Fruit fly (Drosophila melanogaster) whole organism, embryonic: ENCODE results near the gene T48.
A peak's percentile ranks its signal among the peaks of the same experiment; 100 is the strongest.

Experiments
- Ada2b ChIP-seq: fragments of 200-800 bp; sonication (Bioruptor generic); IDR thresholded peaks from 2 replicates; pipeline ENCODE4 v1.3.6; 2022; ENCODE audit warnings: missing biosample characterization, missing genetic modification characterization
- B-H1 ChIP-seq: fragments of 200-800 bp; sonication (Bioruptor generic); IDR thresholded peaks from 3 replicates; pipeline ENCODE4 v1.3.6; 2022; ENCODE audit warnings: missing biosample characterization, missing genetic modification characterization
- B-H2 ChIP-seq: fragments of 200-800 bp; sonication (Bioruptor generic); optimal IDR thresholded peaks from 2 replicates; lab custom pipeline; 2018; ENCODE audit warnings: missing biosample characterization, mild to moderate bottlenecking, missing genetic modification characterization
- CG10979 ChIP-seq: fragments of 200-800 bp; sonication (Bioruptor generic); optimal IDR thresholded peaks from 2 replicates; lab custom pipeline; 2018; ENCODE audit warnings: missing biosample characterization, mild to moderate bottlenecking, missing genetic modification characterization, moderate library complexity
- CG11456 ChIP-seq: fragments of 200-800 bp; sonication (Bioruptor generic); IDR thresholded peaks from 3 replicates; pipeline ENCODE4 v1.3.6; 2022; ENCODE audit warnings: missing biosample characterization, missing genetic modification characterization
- CG13424 ChIP-seq: fragments of 200-800 bp; sonication (Bioruptor generic); optimal IDR thresholded peaks from 2 replicates; lab custom pipeline; 2019; ENCODE audit warnings: missing biosample characterization, mild to moderate bottlenecking, missing genetic modification characterization, moderate library complexity
- CG14441 ChIP-seq: fragments of 200-800 bp; sonication (Bioruptor generic); IDR thresholded peaks from 2 replicates; pipeline ENCODE4 v1.3.6; 2022; ENCODE audit warnings: missing biosample characterization, missing genetic modification characterization
- CG17385 ChIP-seq: fragments of 200-800 bp; sonication (Bioruptor generic); optimal IDR thresholded peaks from 3 replicates; lab custom pipeline; 2018; ENCODE audit warnings: missing biosample characterization, mild to moderate bottlenecking, missing genetic modification characterization
- CG18262 ChIP-seq: fragments of 200-800 bp; optimal IDR thresholded peaks from 3 replicates; lab custom pipeline; 2019; ENCODE audit warnings: missing biosample characterization, mild to moderate bottlenecking, missing genetic modification characterization, moderate library complexity
- CG2678 ChIP-seq: fragments of 200-800 bp; sonication (Bioruptor generic); optimal IDR thresholded peaks from 3 replicates; lab custom pipeline; 2019; ENCODE audit warnings: missing biosample characterization, mild to moderate bottlenecking, missing genetic modification characterization, moderate library complexity
- CG31365 ChIP-seq: fragments of 200-800 bp; sonication (Bioruptor generic); optimal IDR thresholded peaks from 2 replicates; lab custom pipeline; 2018; ENCODE audit warnings: missing biosample characterization, mild to moderate bottlenecking, missing genetic modification characterization
- CG32767 ChIP-seq: fragments of 200-800 bp; sonication (Bioruptor generic); IDR thresholded peaks from 2 replicates; pipeline ENCODE4 v1.3.6; 2022; ENCODE audit warnings: missing biosample characterization, missing genetic modification characterization
- CG4730 ChIP-seq: fragments of 200-800 bp; sonication (Bioruptor generic); IDR thresholded peaks from 2 replicates; pipeline ENCODE4 v1.3.6; 2022; ENCODE audit warnings: missing biosample characterization, missing genetic modification characterization
- CG5245 ChIP-seq: fragments of 200-800 bp; sonication (Bioruptor generic); optimal IDR thresholded peaks from 3 replicates; lab custom pipeline; 2016; ENCODE audit warnings: missing biosample characterization, missing genetic modification characterization
- CG6813 ChIP-seq: fragments of 200-800 bp; sonication (Bioruptor generic); optimal IDR thresholded peaks from 2 replicates; lab custom pipeline; 2017; ENCODE audit warnings: missing biosample characterization, missing genetic modification characterization, mild to moderate bottlenecking, moderate library complexity, missing genetic modification reagents
- CG7372 ChIP-seq: fragments of 200-800 bp; sonication (Bioruptor generic); IDR thresholded peaks from 2 replicates; pipeline ENCODE4 v1.3.6; 2022; ENCODE audit warnings: missing biosample characterization, missing genetic modification characterization
- CG7556 ChIP-seq: fragments of 200-800 bp; sonication (Bioruptor generic); optimal IDR thresholded peaks from 2 replicates; lab custom pipeline; 2017; ENCODE audit warnings: missing biosample characterization, mild to moderate bottlenecking, missing genetic modification characterization
- CG9817 ChIP-seq: fragments of 200-800 bp; sonication (Bioruptor generic); optimal IDR thresholded peaks from 2 replicates; lab custom pipeline; 2018; ENCODE audit warnings: missing biosample characterization, mild to moderate bottlenecking, missing genetic modification characterization, moderate library complexity
- Drgx ChIP-seq: fragments of 200-800 bp; sonication (Bioruptor generic); IDR thresholded peaks from 2 replicates; pipeline ENCODE4 v1.3.6; 2022; ENCODE audit warnings: missing biosample characterization, missing genetic modification characterization
- E2f1 ChIP-seq: fragments of 200-800 bp; sonication (Bioruptor generic); IDR thresholded peaks from 2 replicates; pipeline ENCODE4 v1.3.6; 2022; ENCODE audit warnings: missing biosample characterization, missing genetic modification characterization
- Hmr ChIP-seq: fragments of 200-800 bp; sonication (Bioruptor generic); optimal IDR thresholded peaks from 3 replicates; lab custom pipeline; 2017; ENCODE audit warnings: mild to moderate bottlenecking, missing biosample characterization, missing genetic modification reagents, missing genetic modification characterization
- Hr39 ChIP-seq: fragments of >200 bp; optimal IDR thresholded peaks from 2 replicates; lab custom pipeline; 2017
- MBD-R2 ChIP-seq: fragments of 200-800 bp; sonication (Bioruptor generic); IDR thresholded peaks from 2 replicates; pipeline ENCODE4 v1.3.6; 2022; ENCODE audit warnings: missing biosample characterization, missing genetic modification characterization
- Nf-YB ChIP-seq: fragments of 200-800 bp; sonication (Bioruptor generic); optimal IDR thresholded peaks from 3 replicates; lab custom pipeline; 2019; ENCODE audit warnings: missing biosample characterization, mild to moderate bottlenecking, missing genetic modification characterization, moderate library complexity
- NfI ChIP-seq: fragments of 200-800 bp; sonication (Bioruptor generic); optimal IDR thresholded peaks from 3 replicates; lab custom pipeline; 2018; ENCODE audit warnings: missing biosample characterization, mild to moderate bottlenecking, missing genetic modification characterization, moderate library complexity
- Ptx1 ChIP-seq: fragments of 200-800 bp; sonication (Bioruptor generic); IDR thresholded peaks from 2 replicates; pipeline ENCODE4 v1.3.6; 2022; ENCODE audit warnings: missing biosample characterization, missing genetic modification characterization
- Xrp1 ChIP-seq: fragments of 200-800 bp; sonication (Bioruptor generic); IDR thresholded peaks from 2 replicates; pipeline ENCODE4 v1.3.6; 2022; ENCODE audit warnings: missing biosample characterization, missing genetic modification characterization
- al ChIP-seq: fragments of 200-800 bp; sonication (Bioruptor generic); IDR thresholded peaks from 2 replicates; pipeline ENCODE4 v1.3.6; 2022; ENCODE audit warnings: missing biosample characterization, missing genetic modification characterization
- ato ChIP-seq: fragments of 200-800 bp; sonication (Bioruptor generic); IDR thresholded peaks from 2 replicates; pipeline ENCODE4 v1.3.6; 2022; ENCODE audit warnings: missing biosample characterization, missing genetic modification characterization; ENCODE audit not compliant: partially characterized antibody
- az2 ChIP-seq: fragments of 200-800 bp; sonication (Bioruptor generic); optimal IDR thresholded peaks from 3 replicates; lab custom pipeline; 2016; ENCODE audit warnings: missing biosample characterization, missing genetic modification characterization
- caup ChIP-seq: fragments of 200-800 bp; sonication (Bioruptor generic); optimal IDR thresholded peaks from 3 replicates; lab custom pipeline; 2017; ENCODE audit warnings: missing biosample characterization, mild to moderate bottlenecking, missing genetic modification characterization, moderate library complexity; ENCODE audit not compliant: severe bottlenecking
- chif ChIP-seq, 2 experiments: fragments of 200-800 bp; sonication (Bioruptor generic); optimal IDR thresholded peaks; 3 replicates each; lab custom pipeline; 2016; ENCODE audit warnings: missing biosample characterization in 2 of 2, missing genetic modification characterization in 2 of 2
- ci ChIP-seq: fragments of 200-800 bp; sonication (Bioruptor generic); IDR thresholded peaks from 3 replicates; pipeline ENCODE4 v1.3.6; 2022; ENCODE audit warnings: missing biosample characterization, missing genetic modification characterization
- dysf ChIP-seq: fragments of 200-800 bp; sonication (Bioruptor generic); IDR thresholded peaks from 3 replicates; pipeline ENCODE4 v1.3.6; 2022; ENCODE audit warnings: missing biosample characterization, missing genetic modification characterization
- eve ChIP-seq, 2 experiments: fragments of >200 bp; optimal IDR thresholded peaks; 2 replicates each; lab custom pipeline; 2017; ENCODE audit warnings: missing biosample characterization in 2 of 2, missing genetic modification characterization in 2 of 2
- gem ChIP-seq: fragments of 200-800 bp; sonication (Bioruptor generic); optimal IDR thresholded peaks from 2 replicates; lab custom pipeline; 2019; ENCODE audit warnings: missing biosample characterization, mild to moderate bottlenecking, missing genetic modification characterization, moderate library complexity
- gsb-n ChIP-seq: fragments of 200-800 bp; sonication (Bioruptor generic); optimal IDR thresholded peaks from 3 replicates; lab custom pipeline; 2018; ENCODE audit warnings: missing biosample characterization, mild to moderate bottlenecking, missing genetic modification characterization
- ind ChIP-seq: fragments of 200-800 bp; sonication (Bioruptor generic); optimal IDR thresholded peaks from 3 replicates; lab custom pipeline; 2016; ENCODE audit warnings: missing biosample characterization, missing genetic modification characterization
- jing ChIP-seq: fragments of 200-800 bp; sonication (Bioruptor generic); optimal IDR thresholded peaks from 2 replicates; lab custom pipeline; 2018; ENCODE audit warnings: missing biosample characterization, mild to moderate bottlenecking, missing genetic modification characterization
- lilli ChIP-seq: fragments of 200-800 bp; sonication (Bioruptor generic); optimal IDR thresholded peaks from 3 replicates; lab custom pipeline; 2016; ENCODE audit warnings: missing biosample characterization, missing genetic modification characterization
- nerfin-1 ChIP-seq: fragments of 200-800 bp; sonication (Bioruptor generic); optimal IDR thresholded peaks from 3 replicates; lab custom pipeline; 2019; ENCODE audit warnings: missing biosample characterization, mild to moderate bottlenecking, missing genetic modification characterization, moderate library complexity
- nmo ChIP-seq: fragments of 200-800 bp; sonication (Bioruptor generic); optimal IDR thresholded peaks from 2 replicates; lab custom pipeline; 2018; ENCODE audit warnings: missing biosample characterization, mild to moderate bottlenecking, missing genetic modification characterization, moderate library complexity
- oc ChIP-seq: fragments of 200-800 bp; sonication (Bioruptor generic); optimal IDR thresholded peaks from 2 replicates; lab custom pipeline; 2018; ENCODE audit warnings: missing biosample characterization, mild to moderate bottlenecking, missing genetic modification characterization, moderate library complexity
- phol ChIP-seq: fragments of 200-800 bp; sonication (Bioruptor generic); optimal IDR thresholded peaks from 3 replicates; lab custom pipeline; 2018; ENCODE audit warnings: missing biosample characterization, mild to moderate bottlenecking, missing genetic modification characterization, moderate library complexity
- prd ChIP-seq, 3 experiments: fragments of >200 bp in 2 of 3; fragments of 200-800 bp in 1 of 3; sonication (Bioruptor generic) in 1 of 3; optimal IDR thresholded peaks in 2 of 3; IDR thresholded peaks in 1 of 3; 2 replicates in 2 of 3; 3 replicates in 1 of 3; pipeline versions ENCODE4 v1.3.6 to Lab custom; 2017 to 2022; ENCODE audit warnings: missing biosample characterization in 1 of 3, missing genetic modification characterization in 1 of 3
- pum ChIP-seq: fragments of 200-800 bp; sonication (Bioruptor generic); optimal IDR thresholded peaks from 2 replicates; lab custom pipeline; 2016; ENCODE audit warnings: missing biosample characterization, missing genetic modification characterization
- tgo ChIP-seq: fragments of 200-800 bp; sonication (Bioruptor generic); IDR thresholded peaks from 3 replicates; pipeline ENCODE4 v1.3.6; 2022; ENCODE audit warnings: missing biosample characterization, missing genetic modification characterization
- tx ChIP-seq: fragments of 200-800 bp; sonication (Bioruptor generic); optimal IDR thresholded peaks from 2 replicates; lab custom pipeline; 2016; ENCODE audit warnings: missing biosample characterization, missing genetic modification characterization
- wor ChIP-seq: fragments of 200-800 bp; sonication (Bioruptor generic); IDR thresholded peaks from 2 replicates; pipeline ENCODE4 v1.3.6; 2022; ENCODE audit warnings: missing biosample characterization, missing genetic modification characterization
- zfh1 ChIP-seq: fragments of 200-800 bp; sonication (Bioruptor generic); IDR thresholded peaks from 3 replicates; pipeline ENCODE4 v1.3.6; 2022; ENCODE audit warnings: missing biosample characterization, missing genetic modification characterization

Gene T48

DNA sequence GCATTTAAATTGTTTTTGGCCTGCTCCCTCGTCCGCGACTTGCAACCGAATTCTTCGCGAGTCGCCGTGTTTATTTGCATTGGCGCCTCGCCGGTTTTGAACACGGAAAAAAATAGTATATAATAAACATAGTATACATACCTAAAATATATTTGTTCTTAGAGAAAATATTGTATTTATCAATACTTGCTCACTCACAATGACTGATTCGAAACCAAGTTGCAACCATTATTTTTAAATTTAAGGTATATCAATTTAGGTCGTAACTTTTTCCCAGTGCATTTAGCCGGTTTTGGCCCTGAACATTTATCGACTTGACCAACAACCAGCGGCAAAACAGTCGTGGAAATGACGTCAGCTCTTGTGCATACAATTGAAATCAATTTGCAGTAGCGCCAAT, 46.9 kb downstream of the T48 start (continued):
- TF ChIP-seq CG10979 (peak; percentile 60), CG18262 (tag; lab: Kevin White, UChicago) (peak; percentile 41), gem (tag; lab: Kevin White, UChicago) (peak; percentile 77), dysf (peak; percentile 29; the same call in 1 of the 3 replicates), chif (GFP tag; optimal IDR thresholded peaks at IDR 0.05; lab: Kevin White, UChicago) (peak in 1 of 2 experiments; percentile 9), Xrp1 (peak; percentile 27; the same call in 1 of the 2 replicates), CG14441 (GFP tag; lab: Robert Waterston, UW) (peak; percentile 43), oc (tag; lab: Kevin White, UChicago) (peak; percentile 68), E2f1 (GFP tag; lab: Robert Waterston, UW) (peak; percentile 48; the same call in 1 of the 2 replicates), CG2678 (peak; percentile 84), caup (GFP tag; lab: Kevin White, UChicago) (peak; percentile 19), prd (optimal IDR thresholded peaks at IDR 0.05; lab: Kevin White, UChicago) (no peak), prd (GFP tag; IDR thresholded peaks at IDR 0.05; lab: Robert Waterston, UW) (peak; percentile 61; the same call in 2 of the 3 replicates), ato (GFP tag; lab: Robert Waterston, UW) (no peak), CG13424 (peak; percentile 86), al (GFP tag; lab: Robert Waterston, UW) (0 out of 2 replicates have a peak, but pooled peaks have one; percentile 7), eve (GFP tag; optimal IDR thresholded peaks at IDR 0.05; lab: Kevin White, UChicago) (peak in 1 of 2 experiments; percentile 78), Ada2b (0 out of 2 replicates have a peak, but pooled peaks have one; percentile 60), tx (no peak), Drgx (GFP tag; lab: Robert Waterston, UW) (peak; percentile 94), Hr39 (no peak), CG31365 (no peak), MBD-R2 (GFP tag; lab: Robert Waterston, UW) (no peak), phol (tag; lab: Kevin White, UChicago) (peak; percentile 55), CG11456 (no peak), wor (GFP tag; lab: Robert Waterston, UW) (0 out of 2 replicates have a peak, but pooled peaks have one; percentile 30), Ptx1 (peak; percentile 29; the same call in 1 of the 2 replicates), pum (GFP tag; lab: Kevin White, UChicago) (no peak), jing (GFP tag; lab: Kevin White, UChicago) (peak; percentile 57), az2 (GFP tag; lab: Kevin White, UChicago) (peak; percentile 59), CG5245 (GFP tag; lab: Kevin White, UChicago) (peak; percentile 28), Nf-YB (peak; percentile 32), CG9817 (tag; lab: Kevin White, UChicago) (peak; percentile 44), nmo (GFP tag; lab: Kevin White, UChicago) (peak; percentile 53), CG4730 (GFP tag; lab: Robert Waterston, UW) (peak; percentile 30; the same call in 1 of the 2 replicates), ind (GFP tag; lab: Kevin White, UChicago) (peak; percentile 39), CG32767 (peak; percentile 55; the same call in 1 of the 2 replicates), zfh1 (GFP tag; lab: Robert Waterston, UW) (0 out of 3 replicates have a peak, but pooled peaks have one; percentile 29), gsb-n (tag; lab: Kevin White, UChicago) (peak; percentile 39), B-H1 (GFP tag; lab: Robert Waterston, UW) (peak; percentile 37; the same call in 1 of the 3 replicates), CG7556 (peak; percentile 31), CG17385 (GFP tag; lab: Kevin White, UChicago) (peak; percentile 71), nerfin-1 (peak; percentile 19), B-H2 (no peak), CG6813 (GFP tag; lab: Kevin White, UChicago) (peak; percentile 42), CG7372 (GFP tag; lab: Robert Waterston, UW) (no peak), NfI (peak; percentile 47), ci (peak; percentile 90), lilli (GFP tag; lab: Kevin White, UChicago) (peak; percentile 33), Hmr (GFP tag; lab: Kevin White, UChicago) (peak; percentile 39), tgo (GFP tag; lab: Robert Waterston, UW) (peak; percentile 34; the same call in 2 of the 3 replicates)
